Fruit fly (Drosophila melanogaster): ENCODE data around the gene CG33322.

CG33322 gene

DNA sequence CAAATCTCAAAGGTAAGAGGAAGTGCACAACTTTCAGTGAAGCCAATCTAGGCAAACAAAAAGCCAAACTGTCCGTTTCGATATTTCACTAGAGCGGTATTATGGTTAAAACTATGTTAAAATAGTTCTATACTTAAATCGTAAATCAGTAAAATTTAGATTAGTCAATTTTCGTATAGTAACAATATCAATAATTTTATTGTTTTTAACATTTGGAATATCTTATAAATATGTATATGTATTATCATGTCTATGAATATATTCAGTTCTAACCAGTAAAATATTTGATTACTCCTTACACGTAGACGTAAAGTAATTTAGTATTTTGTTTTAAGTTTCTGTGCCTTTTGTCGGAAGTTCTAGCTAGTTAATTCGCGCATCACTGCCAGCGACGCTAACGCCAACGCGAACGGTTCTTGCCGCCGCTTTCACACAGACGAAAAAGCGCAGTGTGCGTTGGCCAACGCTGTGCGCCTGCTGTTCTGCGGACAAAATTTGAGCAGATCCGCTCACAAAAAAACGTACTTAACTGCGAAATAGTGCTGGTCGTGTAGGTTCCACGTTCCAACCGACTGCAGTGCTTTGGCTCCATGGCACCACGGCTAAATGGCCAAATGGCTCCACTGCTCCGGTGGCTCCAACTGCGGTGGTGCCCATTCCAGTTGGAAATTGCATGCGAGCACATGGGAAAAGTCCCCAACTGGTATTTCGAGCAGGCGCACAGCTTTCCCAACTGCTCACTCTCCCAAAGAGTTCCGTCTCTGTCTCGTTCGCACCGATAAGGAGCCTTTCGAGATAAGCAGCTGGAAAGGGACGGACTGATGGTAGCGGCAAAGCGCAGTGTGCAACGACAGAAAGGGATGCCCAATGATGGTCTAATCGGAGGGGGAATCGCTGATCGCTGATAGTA is 7.4 kb upstream of the CG33322 start:
- TF ChIP-seq Crg-1 (GFP tag; optimal IDR thresholded peaks at IDR 0.05): no peak
- peak; percentile 73 for TF ChIP-seq ovo (GFP tag; optimal IDR thresholded peaks at IDR 0.05)
- peak; percentile 41 for TF ChIP-seq kay (GFP tag; ENCODE audit: borderline replicate concordance)
- no peak for TF ChIP-seq CG1620 (GFP tag; optimal IDR thresholded peaks at IDR 0.05)
- no peak for TF ChIP-seq CG7101 (tag; optimal IDR thresholded peaks at IDR 0.05)
- TF ChIP-seq cic (GFP tag; optimal IDR thresholded peaks at IDR 0.05): peak; percentile 86
- no peak for TF ChIP-seq cnc (optimal IDR thresholded peaks at IDR 0.05)
- no peak for TF ChIP-seq CG14711 (tag; optimal IDR thresholded peaks at IDR 0.05)
- TF ChIP-seq CG33017 (tag; optimal IDR thresholded peaks at IDR 0.05): no peak
- TF ChIP-seq CG11617 (GFP tag; optimal IDR thresholded peaks at IDR 0.05): no peak
- TF ChIP-seq Clk (GFP tag; optimal IDR thresholded peaks at IDR 0.05): no peak
- peak; percentile 49 for TF ChIP-seq tj (GFP tag; optimal IDR thresholded peaks at IDR 0.05)
- TF ChIP-seq CG12768 (GFP tag; optimal IDR thresholded peaks at IDR 0.05): peak; percentile 48
- TF ChIP-seq Mnt (GFP tag; optimal IDR thresholded peaks at IDR 0.05): peak; percentile 99
- TF ChIP-seq CG5204 (GFP tag; optimal IDR thresholded peaks at IDR 0.05): no peak
- TF ChIP-seq toe (GFP tag; optimal IDR thresholded peaks at IDR 0.05): peak; percentile 17
- TF ChIP-seq pad (GFP tag; optimal IDR thresholded peaks at IDR 0.05): peak; percentile 100
- TF ChIP-seq bab1 (GFP tag; optimal IDR thresholded peaks at IDR 0.05): peak; percentile 44
- no peak for TF ChIP-seq CG7045 (GFP tag; optimal IDR thresholded peaks at IDR 0.05)
- peak; percentile 46 for TF ChIP-seq Hr96 (GFP tag; optimal IDR thresholded peaks at IDR 0.05)

DNA sequence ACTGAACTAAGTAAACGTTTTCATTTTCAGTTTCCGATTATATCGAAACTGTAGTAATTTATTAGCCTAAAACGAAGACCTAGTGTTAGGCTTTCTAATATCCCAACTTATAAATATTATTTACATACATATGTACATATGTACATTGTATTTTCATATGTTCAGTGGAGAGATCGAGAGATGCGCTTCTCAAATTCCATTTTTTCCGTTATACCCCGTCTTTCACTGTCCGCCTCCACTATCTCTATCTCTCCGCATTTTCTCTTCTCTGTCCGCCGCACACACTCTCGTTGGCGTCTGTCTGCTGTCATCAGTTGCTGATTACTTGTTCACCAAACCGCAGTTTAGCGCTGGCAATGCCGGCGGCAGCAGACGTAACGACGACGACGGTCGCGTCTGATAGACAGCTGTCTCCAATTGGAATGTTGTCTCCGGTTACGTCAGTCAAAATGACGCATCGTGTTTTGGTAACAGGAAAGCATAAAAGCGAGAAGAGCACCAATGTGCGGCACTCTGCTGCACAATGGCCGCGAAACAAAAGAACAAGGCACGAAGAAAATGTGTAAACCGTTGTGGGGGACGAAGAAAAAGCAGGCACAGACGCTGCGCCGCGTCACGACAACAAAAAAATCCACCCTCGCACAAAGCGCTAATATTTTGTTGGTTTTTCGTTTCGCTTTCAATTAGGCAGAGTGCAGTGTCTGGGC is 6.6 kb upstream of the CG33322 start, which contains the start of gene CG9331:
TSS of gene CG9331 (plus strand) at position 340 of the 707 bp plus-strand sequence.
- TF ChIP-seq Crg-1 (GFP tag; optimal IDR thresholded peaks at IDR 0.05): no peak
- TF ChIP-seq pad (GFP tag; optimal IDR thresholded peaks at IDR 0.05): peak; percentile 97
- peak; percentile 57 for TF ChIP-seq bab1 (GFP tag; optimal IDR thresholded peaks at IDR 0.05)
- TF ChIP-seq Hr96 (GFP tag; optimal IDR thresholded peaks at IDR 0.05): no peak
- peak; percentile 47 for TF ChIP-seq Mnt (GFP tag; optimal IDR thresholded peaks at IDR 0.05)
- no peak for TF ChIP-seq cnc (optimal IDR thresholded peaks at IDR 0.05)
- TF ChIP-seq ovo (GFP tag; optimal IDR thresholded peaks at IDR 0.05): peak; percentile 60
- TF ChIP-seq kay (GFP tag; ENCODE audit: borderline replicate concordance): peak; percentile 97
- TF ChIP-seq CG7101 (tag; optimal IDR thresholded peaks at IDR 0.05): no peak
- peak; percentile 51 for TF ChIP-seq cic (GFP tag; optimal IDR thresholded peaks at IDR 0.05)

DNA sequence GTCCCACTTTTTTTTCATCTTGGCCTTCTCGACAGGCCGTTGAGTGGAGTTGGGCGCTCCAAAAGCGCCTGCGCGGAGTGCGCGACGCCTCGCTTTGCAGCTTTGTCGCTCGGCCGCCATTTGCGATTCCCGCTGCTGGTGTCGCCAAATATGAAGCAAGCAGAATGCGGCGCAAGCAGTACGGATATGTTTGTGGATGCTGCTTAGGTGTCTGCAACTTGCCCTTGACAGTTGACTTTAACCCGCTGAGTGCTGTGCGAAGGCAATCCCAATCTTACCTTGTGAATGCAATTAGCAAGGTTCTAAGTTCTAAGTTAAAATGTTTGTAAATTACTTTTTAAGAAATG is 6.0 kb upstream of the CG33322 start:
- TF ChIP-seq CG14711 (tag; optimal IDR thresholded peaks at IDR 0.05): no peak
- TF ChIP-seq tj (GFP tag; optimal IDR thresholded peaks at IDR 0.05): peak; percentile 28

DNA sequence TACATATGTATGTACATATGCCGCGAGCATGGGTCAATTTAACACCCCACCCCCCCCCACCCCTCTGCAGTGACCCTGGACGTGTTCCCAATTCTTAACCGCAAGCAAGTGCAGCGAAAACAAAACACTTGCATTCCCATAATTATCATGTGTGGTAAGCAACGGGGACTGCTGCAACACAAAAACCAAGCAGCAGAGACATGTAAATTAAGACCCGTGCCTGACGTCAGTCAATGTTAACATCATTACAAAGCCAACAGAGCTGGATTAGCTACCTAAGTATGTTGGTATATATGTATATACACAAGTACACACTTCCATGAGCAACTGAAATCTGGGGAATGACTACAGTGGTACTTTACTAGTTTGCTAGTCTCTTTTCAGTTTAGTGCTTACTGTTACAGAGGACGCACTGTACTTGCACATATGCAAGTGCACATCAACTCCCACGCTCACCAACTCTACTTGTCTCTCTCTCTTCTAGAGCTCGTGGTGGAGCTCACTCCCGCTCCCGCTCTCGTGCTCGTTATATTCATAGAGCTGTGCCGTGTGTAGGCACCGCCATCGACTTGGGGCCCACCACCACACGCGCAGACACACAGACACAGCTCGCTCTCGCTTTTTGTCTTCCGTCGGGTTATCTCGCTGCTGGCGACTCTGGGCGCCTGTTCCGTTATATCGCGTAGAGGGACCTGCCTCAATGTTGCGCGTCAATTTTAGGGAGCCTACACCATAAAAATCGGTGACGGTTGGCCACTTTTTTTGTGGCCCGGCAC is 5.4 kb upstream of the CG33322 start:
- no peak for TF ChIP-seq Crg-1 (GFP tag; optimal IDR thresholded peaks at IDR 0.05)
- peak; percentile 3 for TF ChIP-seq cic (GFP tag; optimal IDR thresholded peaks at IDR 0.05)
- TF ChIP-seq pad (GFP tag; optimal IDR thresholded peaks at IDR 0.05): no peak
- TF ChIP-seq ovo (GFP tag; optimal IDR thresholded peaks at IDR 0.05): peak; percentile 51
- peak; percentile 54 for TF ChIP-seq bab1 (GFP tag; optimal IDR thresholded peaks at IDR 0.05)
- peak; percentile 38 for TF ChIP-seq Hr96 (GFP tag; optimal IDR thresholded peaks at IDR 0.05)

DNA sequence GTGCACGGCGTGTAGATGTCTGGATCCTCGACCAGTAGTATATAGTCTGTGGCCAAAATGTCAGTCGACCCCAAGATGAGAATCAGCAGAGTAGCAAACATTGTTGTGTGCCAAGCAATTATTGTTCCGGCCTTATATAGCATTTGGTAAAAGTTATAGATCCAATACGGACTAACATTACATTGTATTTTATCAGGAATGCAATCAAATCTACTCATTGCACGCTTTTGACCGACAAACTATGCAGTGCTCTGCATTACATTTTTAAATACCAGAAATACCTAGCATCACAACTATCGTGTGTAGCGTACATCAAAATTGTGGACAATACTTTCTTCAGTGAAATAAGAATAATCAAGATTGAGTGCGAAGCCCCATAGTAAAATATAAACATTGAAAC is 4.7 kb upstream of the CG33322 start, which contains the start of gene CheB38c:
TSS of gene CheB38c (minus strand) at position 101 of the 400 bp plus-strand sequence.
- TF ChIP-seq cic (GFP tag; optimal IDR thresholded peaks at IDR 0.05) (no peak), bab1 (GFP tag; optimal IDR thresholded peaks at IDR 0.05) (no peak), CG7045 (GFP tag; optimal IDR thresholded peaks at IDR 0.05) (no peak), CG5204 (GFP tag; optimal IDR thresholded peaks at IDR 0.05) (no peak), CG33017 (tag; optimal IDR thresholded peaks at IDR 0.05) (no peak), CG1620 (GFP tag; optimal IDR thresholded peaks at IDR 0.05) (no peak)

DNA sequence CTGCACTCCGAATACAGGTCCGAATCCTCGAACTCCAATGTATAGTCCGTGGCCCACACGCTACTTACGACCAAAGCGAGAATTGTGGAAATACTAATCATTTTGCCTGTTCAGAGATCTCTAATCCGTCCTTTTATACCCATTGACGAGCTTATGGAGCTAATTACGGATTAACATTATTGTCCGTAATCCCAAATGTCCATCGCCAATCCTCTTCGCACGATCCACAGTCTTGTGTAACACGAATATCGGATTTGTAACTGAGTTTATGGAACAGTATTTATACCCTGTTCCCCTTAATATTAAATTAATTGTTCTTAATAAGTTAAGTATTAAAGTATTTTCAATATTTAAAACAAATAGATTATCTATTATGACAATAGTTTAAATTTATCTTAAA is 2.4 kb upstream of the CG33322 start, which contains the start of gene CheB38a:
TSS of gene CheB38a (minus strand) at position 101 of the 400 bp plus-strand sequence.
- no peak for TF ChIP-seq ovo (GFP tag; optimal IDR thresholded peaks at IDR 0.05)
